Fruit fly (Drosophila melanogaster): Measurements from ENCODE around the gene Mrp4.

Mrp4 gene

DNA sequence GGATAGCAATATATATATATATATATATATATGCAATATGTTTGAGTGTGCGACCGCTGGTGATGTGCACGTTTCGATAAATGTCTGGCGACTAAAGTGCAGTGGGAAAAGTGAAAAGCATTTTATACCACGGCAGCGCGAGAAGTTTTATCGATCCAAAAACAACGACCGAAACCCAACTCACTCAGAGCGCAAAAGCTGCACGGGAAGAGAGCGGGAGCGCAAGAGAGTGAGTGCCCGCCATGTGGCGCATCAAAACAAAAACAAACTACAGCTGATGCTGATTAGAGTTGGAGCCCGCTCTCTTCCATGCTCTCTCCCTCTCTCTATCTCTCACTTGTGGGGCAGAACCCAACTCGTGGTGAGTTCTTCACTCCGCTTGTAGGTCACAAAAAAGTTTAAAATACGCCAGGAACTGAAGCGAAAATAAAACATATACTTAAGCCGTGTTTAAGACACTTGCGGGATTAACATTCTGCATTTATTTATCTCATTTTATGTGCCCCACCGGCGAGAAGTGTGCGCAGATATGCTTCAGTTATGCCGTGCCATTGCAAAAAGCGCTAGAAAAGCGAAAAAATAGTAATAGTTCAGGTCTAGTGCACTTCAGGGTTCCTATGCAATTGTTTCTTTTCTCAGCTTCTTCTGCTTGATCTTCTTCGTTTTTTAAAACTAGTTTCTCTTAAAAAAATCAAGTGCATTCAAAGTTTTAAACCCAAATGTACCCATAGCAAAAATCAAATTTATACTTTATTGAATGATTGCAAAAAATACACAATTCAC, 35.8 kb downstream of the Mrp4 start (continued):
- TF ChIP-seq row (GFP tag; IDR thresholded peaks at IDR 0.05) (no peak), CG12299 (tag; optimal IDR thresholded peaks at IDR 0.05) (no peak), mam (GFP tag; optimal IDR thresholded peaks at IDR 0.05) (no peak), Hr78 (GFP tag; optimal IDR thresholded peaks at IDR 0.05) (no peak), chif (GFP tag; optimal IDR thresholded peaks at IDR 0.05) (no peak), CG7556 (GFP tag; optimal IDR thresholded peaks at IDR 0.05) (no peak), Deaf1 (tag; optimal IDR thresholded peaks at IDR 0.05) (peak; percentile 31), CG10431 (GFP tag; optimal IDR thresholded peaks at IDR 0.05) (no peak), bcd (GFP tag; optimal IDR thresholded peaks at IDR 0.05) (no peak), emc (GFP tag; optimal IDR thresholded peaks at IDR 0.05) (no peak), Dek (tag; optimal IDR thresholded peaks at IDR 0.05) (no peak), ranshi (GFP tag; IDR thresholded peaks at IDR 0.05) (no peak), slou (GFP tag; optimal IDR thresholded peaks at IDR 0.05) (no peak), CG8290 (GFP tag; optimal IDR thresholded peaks at IDR 0.05) (no peak), CG8290 (tag; optimal IDR thresholded peaks at IDR 0.05) (no peak), ewg (GFP tag; optimal IDR thresholded peaks at IDR 0.05) (peak; percentile 32), bbx (GFP tag; IDR thresholded peaks at IDR 0.05; ENCODE audit: partially characterized antibody) (no peak; the same call in 1 of the 2 replicates), ara (GFP tag; IDR thresholded peaks at IDR 0.05) (no peak), E2f2 (GFP tag; IDR thresholded peaks at IDR 0.05) (peak; percentile 17; the same call in 1 of the 2 replicates), slbo (GFP tag; IDR thresholded peaks at IDR 0.05) (no peak), TFAM (GFP tag; optimal IDR thresholded peaks at IDR 0.05) (no peak), CG13624 (GFP tag; optimal IDR thresholded peaks at IDR 0.05) (no peak), HLHmδ (GFP tag; optimal IDR thresholded peaks at IDR 0.05) (peak; percentile 37), CG8924 (tag; optimal IDR thresholded peaks at IDR 0.05) (no peak), HLH54F (GFP tag; optimal IDR thresholded peaks at IDR 0.05) (no peak), CG4617 (GFP tag; optimal IDR thresholded peaks at IDR 0.05; ENCODE audit: borderline replicate concordance) (no peak), jumu (GFP tag; optimal IDR thresholded peaks at IDR 0.05) (no peak), eyg (GFP tag; optimal IDR thresholded peaks at IDR 0.05) (no peak), maf-S (GFP tag; optimal IDR thresholded peaks at IDR 0.05) (no peak), tap (tag; optimal IDR thresholded peaks at IDR 0.05) (no peak), Neu2 (GFP tag; optimal IDR thresholded peaks at IDR 0.05; ENCODE audit: borderline replicate concordance) (no peak), trem (tag; optimal IDR thresholded peaks at IDR 0.05) (peak; percentile 5), CG17359 (tag; optimal IDR thresholded peaks at IDR 0.05) (no peak), fru (optimal IDR thresholded peaks at IDR 0.05) (no peak), CG43689 (GFP tag; IDR thresholded peaks at IDR 0.05) (no peak), abd-A (tag; optimal IDR thresholded peaks at IDR 0.05) (no peak), CG8359 (GFP tag; optimal IDR thresholded peaks at IDR 0.05; ENCODE audit: borderline replicate concordance) (no peak), Spps (tag; optimal IDR thresholded peaks at IDR 0.05) (no peak), CG5245 (GFP tag; optimal IDR thresholded peaks at IDR 0.05) (no peak), org-1 (GFP tag; optimal IDR thresholded peaks at IDR 0.05) (no peak), Doc3 (GFP tag; IDR thresholded peaks at IDR 0.05; ENCODE audit: partially characterized antibody) (peak; percentile 50; the same call in 1 of the 3 replicates), crol (GFP tag; IDR thresholded peaks at IDR 0.05) (peak; percentile 43; the same call in 1 of the 2 replicates), Myb (GFP tag; optimal IDR thresholded peaks at IDR 0.05) (no peak), gcm (GFP tag; optimal IDR thresholded peaks at IDR 0.05) (peak; percentile 44), CG9817 (tag; optimal IDR thresholded peaks at IDR 0.05) (no peak), Fer2 (tag; optimal IDR thresholded peaks at IDR 0.05) (no peak), ab (GFP tag; optimal IDR thresholded peaks at IDR 0.05) (no peak), CG14667 (GFP tag; IDR thresholded peaks at IDR 0.05) (no peak), zf30C (GFP tag; optimal IDR thresholded peaks at IDR 0.05) (no peak), tio (GFP tag; optimal IDR thresholded peaks at IDR 0.05) (no peak)
